Fruit fly (Drosophila melanogaster): ENCODE results near the gene Ada3.
A peak's percentile ranks its signal among the peaks of the same experiment; 100 is the strongest.

The Ada3 gene

DNA sequence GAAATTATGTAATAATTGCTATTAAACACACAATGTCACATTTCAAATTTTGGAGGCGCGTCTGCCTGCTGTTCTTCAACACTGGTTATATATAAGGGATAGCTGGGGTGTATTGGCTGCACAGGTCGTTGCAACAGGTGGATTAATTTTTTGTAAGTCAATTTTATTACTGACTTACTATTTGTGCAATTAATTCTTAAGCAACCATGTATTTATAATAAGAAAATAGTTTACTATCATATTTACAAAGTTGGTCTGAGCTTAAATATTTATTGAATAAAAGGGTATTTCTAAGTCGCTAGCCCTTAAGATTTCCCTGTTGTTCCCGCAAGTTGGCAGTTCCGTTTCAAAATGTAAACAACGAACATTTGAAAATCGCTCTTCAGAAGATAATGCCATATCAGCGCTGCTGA, 7.3 kb downstream of the Ada3 start, which contains the start of gene RhoGAP16F (continued):
- TF ChIP-seq odd (GFP tag; optimal IDR thresholded peaks at IDR 0.05) (peak; percentile 64), bsh (GFP tag; optimal IDR thresholded peaks at IDR 0.05) (peak in 1 of 2 experiments; percentile 87), mld (GFP tag; IDR thresholded peaks at IDR 0.05; ENCODE audit: partially characterized antibody) (no peak), da (GFP tag; optimal IDR thresholded peaks at IDR 0.05) (peak; percentile 9), Taf1 (GFP tag; IDR thresholded peaks at IDR 0.05) (peak; percentile 54; the same call in 1 of the 2 replicates), jing (GFP tag; optimal IDR thresholded peaks at IDR 0.05) (peak; percentile 71), CG4854 (GFP tag; optimal IDR thresholded peaks at IDR 0.05) (peak; percentile 76), CG2202 (tag; optimal IDR thresholded peaks at IDR 0.05) (peak; percentile 72), NfI (GFP tag; optimal IDR thresholded peaks at IDR 0.05) (peak; percentile 80), Jarid2 (GFP tag; optimal IDR thresholded peaks at IDR 0.05) (peak; percentile 24), fd102C (GFP tag; optimal IDR thresholded peaks at IDR 0.05) (peak; percentile 18), tup (GFP tag; optimal IDR thresholded peaks at IDR 0.05) (peak; percentile 39), zen2 (GFP tag; IDR thresholded peaks at IDR 0.05; ENCODE audit: partially characterized antibody) (no peak), CG9437 (GFP tag; optimal IDR thresholded peaks at IDR 0.05) (peak; percentile 63), pzg (GFP tag; optimal IDR thresholded peaks at IDR 0.05) (peak; percentile 39), sim (GFP tag; IDR thresholded peaks at IDR 0.05) (peak; percentile 25; the same call in 1 of the 2 replicates), CG15269 (tag; optimal IDR thresholded peaks at IDR 0.05) (peak; percentile 85), pum (GFP tag; optimal IDR thresholded peaks at IDR 0.05) (peak; percentile 76), CG9932 (GFP tag; IDR thresholded peaks at IDR 0.05) (peak; percentile 90), CG16863 (GFP tag; optimal IDR thresholded peaks at IDR 0.05) (peak; percentile 73), CG6272 (GFP tag; IDR thresholded peaks at IDR 0.05) (peak; percentile 67), CG9727 (GFP tag; optimal IDR thresholded peaks at IDR 0.05) (peak; percentile 84), HmgD (GFP tag; optimal IDR thresholded peaks at IDR 0.05) (no peak), CG5180 (GFP tag; optimal IDR thresholded peaks at IDR 0.05) (peak; percentile 42), Dip3 (GFP tag; optimal IDR thresholded peaks at IDR 0.05) (peak; percentile 79), CG13775 (GFP tag; optimal IDR thresholded peaks at IDR 0.05) (peak; percentile 77), lab (GFP tag; optimal IDR thresholded peaks at IDR 0.05) (peak; percentile 89), CG2889 (GFP tag; IDR thresholded peaks at IDR 0.05) (peak; percentile 60; the same call in 1 of the 3 replicates), caup (GFP tag; optimal IDR thresholded peaks at IDR 0.05; ENCODE audit: severe bottlenecking) (peak; percentile 76), CG11560 (tag; IDR thresholded peaks at IDR 0.05) (peak; percentile 64), abd-A (tag; optimal IDR thresholded peaks at IDR 0.05) (no peak), CG2875 (GFP tag; optimal IDR thresholded peaks at IDR 0.05) (peak; percentile 51), CG7357 (GFP tag; IDR thresholded peaks at IDR 0.05) (peak; percentile 71; the same call in 2 of the 3 replicates), ham (GFP tag; IDR thresholded peaks at IDR 0.05) (0 out of 2 replicates have a peak, but pooled peaks have one; percentile 22), cato (GFP tag; optimal IDR thresholded peaks at IDR 0.05; ENCODE audit: borderline replicate concordance) (peak; percentile 72), en (GFP tag; optimal IDR thresholded peaks at IDR 0.05) (peak; percentile 9), Nf-YC (tag; optimal IDR thresholded peaks at IDR 0.05) (peak; percentile 72), CG32532 (GFP tag; IDR thresholded peaks at IDR 0.05) (peak; percentile 81), Ets97D (GFP tag; optimal IDR thresholded peaks at IDR 0.05) (peak; percentile 52), Mrtf (GFP tag; IDR thresholded peaks at IDR 0.05) (peak; percentile 67; the same call in 1 of the 3 replicates), Hr3 (GFP tag; optimal IDR thresholded peaks at IDR 0.05) (peak; percentile 88), ara (GFP tag; IDR thresholded peaks at IDR 0.05) (peak; percentile 79), HmgZ (tag; optimal IDR thresholded peaks at IDR 0.05) (peak; percentile 87), exex (tag; optimal IDR thresholded peaks at IDR 0.05) (peak; percentile 57), Sox102F (GFP tag; optimal IDR thresholded peaks at IDR 0.05) (peak; percentile 83), GATAe (GFP tag; conservative IDR thresholded peaks at IDR 0.05) (no peak), run (tag; optimal IDR thresholded peaks at IDR 0.05) (peak; percentile 40), CG4404 (GFP tag; IDR thresholded peaks at IDR 0.05) (peak; percentile 88), CoRest (tag; optimal IDR thresholded peaks at IDR 0.05) (peak; percentile 90), CG1647 (GFP tag; optimal IDR thresholded peaks at IDR 0.05) (peak; percentile 68)

All from whole organism, embryonic.